Worm (Caenorhabditis elegans) whole organism, mixed stage, embryonic: Measurements from ENCODE around the gene C54G7.1.

ENCODE experiments used
- bed-3 ChIP-seq: fragments of 200-800 bp; sonication (Bioruptor generic); optimal IDR thresholded peaks from 3 replicates; lab custom pipeline; 2018; ENCODE audit warnings: mild to moderate bottlenecking, missing genetic modification characterization, moderate library complexity, missing compliant biosample characterization
- blmp-1 ChIP-seq: fragments of 150-350 bp; optimal IDR thresholded peaks from 2 replicates; lab custom pipeline; 2014; ENCODE audit warnings: missing biosample characterization, missing genetic modification characterization
- ceh-39 ChIP-seq: fragments of 150-350 bp; optimal IDR thresholded peaks from 2 replicates; lab custom pipeline; 2014; ENCODE audit warnings: missing biosample characterization, missing genetic modification characterization
- ceh-43 ChIP-seq: fragments of 200-800 bp; sonication (Bioruptor generic); optimal IDR thresholded peaks from 2 replicates; lab custom pipeline; 2018; ENCODE audit warnings: mild to moderate bottlenecking, missing genetic modification characterization, moderate library complexity, missing compliant biosample characterization
- ceh-83 ChIP-seq: fragments of 200-800 bp; sonication (Bioruptor generic); optimal IDR thresholded peaks from 2 replicates; lab custom pipeline; 2018; ENCODE audit warnings: mild to moderate bottlenecking, missing genetic modification characterization, missing compliant biosample characterization
- ces-1 ChIP-seq: fragments of 150-350 bp; optimal IDR thresholded peaks from 2 replicates; lab custom pipeline; 2014; ENCODE audit warnings: missing biosample characterization, missing genetic modification reagents, missing genetic modification characterization
- cnd-1 ChIP-seq: fragments of 200-800 bp; sonication (Bioruptor generic); optimal IDR thresholded peaks from 2 replicates; lab custom pipeline; 2018; ENCODE audit warnings: mild to moderate bottlenecking, missing genetic modification characterization, missing compliant biosample characterization
- drap-1 ChIP-seq: fragments of 200-800 bp; sonication (Bioruptor generic); optimal IDR thresholded peaks from 3 replicates; lab custom pipeline; 2018; ENCODE audit warnings: mild to moderate bottlenecking, missing genetic modification characterization, missing compliant biosample characterization
- elt-1 ChIP-seq: sonication (generic microtip); optimal IDR thresholded peaks from 2 replicates; lab custom pipeline; 2017; ENCODE audit warnings: missing genetic modification characterization, mild to moderate bottlenecking, missing compliant biosample characterization, antibody characterized with exemption, moderate library complexity, borderline replicate concordance; ENCODE audit not compliant: insufficient read depth
- elt-3 ChIP-seq: fragments of 150-350 bp; optimal IDR thresholded peaks from 2 replicates; lab custom pipeline; 2014; ENCODE audit warnings: missing biosample characterization, missing genetic modification characterization
- flh-1 ChIP-seq: fragments of 200-800 bp; sonication (Bioruptor generic); optimal IDR thresholded peaks from 2 replicates; lab custom pipeline; 2018; ENCODE audit warnings: mild to moderate bottlenecking, missing genetic modification characterization, moderate library complexity, missing compliant biosample characterization
- ham-2 ChIP-seq: fragments of 200-800 bp; sonication (Bioruptor generic); optimal IDR thresholded peaks from 2 replicates; lab custom pipeline; 2018; ENCODE audit warnings: mild to moderate bottlenecking, missing genetic modification characterization, missing compliant biosample characterization
- hlh-1 ChIP-seq: fragments of 150-350 bp; optimal IDR thresholded peaks from 2 replicates; lab custom pipeline; 2014; ENCODE audit warnings: missing biosample characterization, missing genetic modification reagents, missing genetic modification characterization
- lin-13 ChIP-seq: fragments of 150-350 bp; optimal IDR thresholded peaks from 2 replicates; lab custom pipeline; 2014; ENCODE audit warnings: missing biosample characterization, missing genetic modification characterization
- lin-32 ChIP-seq: fragments of 200-800 bp; sonication (Bioruptor generic); optimal IDR thresholded peaks from 2 replicates; lab custom pipeline; 2018; ENCODE audit warnings: mild to moderate bottlenecking, missing genetic modification characterization, missing compliant biosample characterization
- lsy-2 ChIP-seq: fragments of 150-350 bp; optimal IDR thresholded peaks from 2 replicates; lab custom pipeline; 2014; ENCODE audit warnings: missing biosample characterization, missing genetic modification characterization
- mab-5 ChIP-seq: fragments of 150-350 bp; optimal IDR thresholded peaks from 2 replicates; lab custom pipeline; 2014; ENCODE audit warnings: missing biosample characterization, missing genetic modification characterization
- mep-1 ChIP-seq: fragments of 150-350 bp; optimal IDR thresholded peaks from 2 replicates; lab custom pipeline; 2017; ENCODE audit warnings: missing biosample characterization, missing genetic modification reagents, missing genetic modification characterization, inconsistent platforms
- mls-2 ChIP-seq: sonication (generic microtip); optimal IDR thresholded peaks from 2 replicates; lab custom pipeline; 2016; ENCODE audit warnings: mild to moderate bottlenecking, missing genetic modification characterization, moderate library complexity, missing compliant biosample characterization
- nhr-2 ChIP-seq: fragments of 150-350 bp; optimal IDR thresholded peaks from 2 replicates; lab custom pipeline; 2014; ENCODE audit warnings: missing biosample characterization, missing genetic modification characterization
- nhr-237 ChIP-seq: fragments of 150-350 bp; optimal IDR thresholded peaks from 2 replicates; lab custom pipeline; 2014; ENCODE audit warnings: missing biosample characterization, missing genetic modification characterization
- nhr-28 ChIP-seq: fragments of 150-350 bp; optimal IDR thresholded peaks from 2 replicates; lab custom pipeline; 2014; ENCODE audit warnings: missing biosample characterization, missing genetic modification characterization
- nhr-76 ChIP-seq: sonication (generic microtip); optimal IDR thresholded peaks from 2 replicates; lab custom pipeline; 2017; ENCODE audit warnings: missing biosample characterization, missing genetic modification characterization
- pha-4 ChIP-seq: fragments of 150-350 bp; optimal IDR thresholded peaks from 2 replicates; lab custom pipeline; 2018; ENCODE audit warnings: missing biosample characterization, missing genetic modification reagents, missing genetic modification characterization
- sptf-1 ChIP-seq: sonication (generic microtip); optimal IDR thresholded peaks from 2 replicates; lab custom pipeline; 2017; ENCODE audit warnings: mild to moderate bottlenecking, missing genetic modification characterization, moderate library complexity, missing compliant biosample characterization
- tbx-8 ChIP-seq: fragments of 200-800 bp; sonication (Bioruptor generic); optimal IDR thresholded peaks from 2 replicates; lab custom pipeline; 2018; ENCODE audit warnings: mild to moderate bottlenecking, missing genetic modification characterization, moderate library complexity, missing compliant biosample characterization
- unc-120 ChIP-seq: sonication (generic microtip); optimal IDR thresholded peaks from 2 replicates; lab custom pipeline; 2017; ENCODE audit warnings: missing genetic modification characterization, missing compliant biosample characterization; ENCODE audit not compliant: poor library complexity, severe bottlenecking
- unc-39 ChIP-seq: fragments of 150-350 bp; optimal IDR thresholded peaks from 2 replicates; lab custom pipeline; 2014; ENCODE audit warnings: missing biosample characterization, missing genetic modification characterization
- unc-62 ChIP-seq: fragments of 150-350 bp; optimal IDR thresholded peaks from 2 replicates; lab custom pipeline; 2014; ENCODE audit warnings: missing biosample characterization, missing genetic modification reagents, missing genetic modification characterization
- zip-8 ChIP-seq: fragments of 150-350 bp; optimal IDR thresholded peaks from 2 replicates; lab custom pipeline; 2014; ENCODE audit warnings: missing biosample characterization, missing genetic modification characterization
- ztf-11 ChIP-seq: fragments of 150-350 bp; optimal IDR thresholded peaks from 2 replicates; lab custom pipeline; 2014; ENCODE audit warnings: missing biosample characterization, missing genetic modification characterization

The C54G7.1 gene

ce11 chrX:5543651-5544050 lies at the start of gene C54G7.1:
TSS of gene C54G7.1 (plus strand) at chrX:5543951.
- TF ChIP-seq ces-1 (no peak), ztf-11 (tag; lab: Kevin White, UChicago) (no peak), unc-62 (no peak), ceh-83 (no peak), nhr-28 (tag; lab: Kevin White, UChicago) (no peak), sptf-1 (tag; lab: Kevin White, UChicago) (no peak)

DNA sequence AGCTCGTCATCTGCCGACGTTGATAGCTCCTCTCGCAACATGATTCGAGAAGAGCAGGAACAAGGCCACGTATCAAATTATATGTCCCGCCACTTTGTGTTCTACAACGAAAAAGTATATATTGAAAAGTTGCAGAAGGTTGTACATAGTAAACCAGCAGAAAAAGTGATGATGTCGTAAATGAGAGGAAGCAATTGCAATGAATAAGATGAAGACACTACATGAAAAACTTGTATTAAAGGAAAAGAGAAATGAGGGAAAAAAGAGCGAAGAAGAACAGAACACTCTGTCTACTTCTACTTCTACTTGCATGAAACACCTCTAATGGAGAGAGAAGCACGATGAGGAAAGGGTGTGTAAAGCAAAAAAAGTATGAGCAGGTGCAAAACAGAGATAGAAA lies 38.6 kb upstream of the C54G7.1 start, which contains the start of gene T23F2.2:
Gene T23F2.2 (minus strand): TSS at position 101 of the 400 bp plus-strand sequence.
- TF ChIP-seq ztf-11 (tag; lab: Kevin White, UChicago) (no peak), mep-1 (tag; lab: Kevin White, UChicago) (no peak), ceh-83 (no peak), nhr-28 (tag; lab: Kevin White, UChicago) (no peak), mab-5 (no peak), pha-4 (tag; lab: Kevin White, UChicago) (no peak), ceh-43 (GFP tag; lab: Kevin White, UChicago) (no peak), hlh-1 (no peak), unc-39 (tag; lab: Kevin White, UChicago) (no peak), bed-3 (GFP tag; lab: Kevin White, UChicago) (no peak)

DNA sequence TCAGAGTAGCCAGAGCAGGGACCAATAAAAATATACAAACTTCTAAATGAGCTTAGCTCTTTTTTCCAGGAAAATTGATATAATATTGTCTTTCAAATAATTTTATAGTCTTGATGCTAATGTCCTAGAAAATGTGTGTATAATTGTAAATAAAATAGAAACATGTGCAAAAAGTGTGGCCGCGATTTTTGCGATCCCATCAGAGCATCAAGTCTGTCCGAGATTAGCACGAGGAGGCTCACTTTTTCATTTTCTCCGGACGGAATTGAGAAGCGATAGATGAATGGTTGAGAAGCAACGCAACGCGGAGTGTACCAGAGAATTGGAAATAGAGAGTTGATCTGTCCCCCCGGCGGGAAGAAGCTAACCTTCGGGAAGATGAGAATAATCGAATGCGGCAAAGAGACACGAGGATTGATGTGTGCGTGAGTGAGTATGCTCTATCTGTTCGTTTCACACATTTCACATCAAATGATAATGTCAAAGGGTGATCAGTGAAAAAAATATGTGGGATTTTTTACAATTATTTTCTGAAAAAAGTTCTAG lies 37.2 kb upstream of the C54G7.1 start:
- TF ChIP-seq nhr-28 (tag; lab: Kevin White, UChicago), result no peak
- peak; percentile 57 for TF ChIP-seq unc-120
- TF ChIP-seq ceh-39 (tag; lab: Kevin White, UChicago), result no peak
- TF ChIP-seq unc-62, result peak; percentile 64
- TF ChIP-seq ztf-11 (tag; lab: Kevin White, UChicago), result no peak
- TF ChIP-seq mep-1 (tag; lab: Kevin White, UChicago), result no peak
- no peak for TF ChIP-seq elt-3 (tag; lab: Kevin White, UChicago)
- TF ChIP-seq lin-32, result no peak
- TF ChIP-seq nhr-237 (tag; lab: Kevin White, UChicago), result no peak
- no peak for TF ChIP-seq pha-4 (tag; lab: Kevin White, UChicago)
- no peak for TF ChIP-seq ces-1
- TF ChIP-seq drap-1 (GFP tag; lab: Kevin White, UChicago), result no peak
- no peak for TF ChIP-seq lsy-2
- no peak for TF ChIP-seq tbx-8 (GFP tag; lab: Kevin White, UChicago)
- TF ChIP-seq elt-1 (tag; lab: Kevin White, UChicago), result no peak
- no peak for TF ChIP-seq blmp-1 (tag; lab: Kevin White, UChicago)
- TF ChIP-seq ham-2 (GFP tag; lab: Kevin White, UChicago), result no peak

- TF ChIP-seq zip-8 (no peak), ham-2 (GFP tag; lab: Kevin White, UChicago) (no peak), ceh-83 (no peak), unc-120 (no peak), hlh-1 (no peak), lin-13 (tag; lab: Kevin White, UChicago) (no peak), bed-3 (GFP tag; lab: Kevin White, UChicago) (no peak), tbx-8 (GFP tag; lab: Kevin White, UChicago) (no peak), cnd-1 (tag; lab: Kevin White, UChicago) (no peak), sptf-1 (tag; lab: Kevin White, UChicago) (no peak)
Observed at ce11 chrX:5507926-5508325, 35.8 kb upstream of the C54G7.1 start.

ce11 chrX:5509114-5509877 lies 34.5 kb upstream of the C54G7.1 start:
- no peak for TF ChIP-seq lsy-2
- no peak for TF ChIP-seq ceh-43 (GFP tag; lab: Kevin White, UChicago)
- TF ChIP-seq blmp-1 (tag; lab: Kevin White, UChicago), result no peak
- peak; percentile 63 for TF ChIP-seq hlh-1
- no peak for TF ChIP-seq mab-5
- TF ChIP-seq unc-120, result no peak
- TF ChIP-seq nhr-2 (tag; lab: Kevin White, UChicago), result no peak
- TF ChIP-seq, all 35 proteins: peak for 1

- TF ChIP-seq nhr-76 (tag; lab: Kevin White, UChicago) (no peak), hlh-1 (no peak), nhr-237 (tag; lab: Kevin White, UChicago) (no peak), mep-1 (tag; lab: Kevin White, UChicago) (no peak), flh-1 (GFP tag; lab: Kevin White, UChicago) (no peak), mls-2 (tag; lab: Kevin White, UChicago) (no peak), blmp-1 (tag; lab: Kevin White, UChicago) (no peak), lsy-2 (no peak), sptf-1 (tag; lab: Kevin White, UChicago) (no peak), ztf-11 (tag; lab: Kevin White, UChicago) (no peak)
- TF ChIP-seq, all 35 proteins: peak for 0
Observed at ce11 chrX:5512227-5512626, 31.5 kb upstream of the C54G7.1 start, which contains the start of gene T23F2.3. TSS of gene T23F2.3 (minus strand) at chrX:5512327.
